Worm (Caenorhabditis elegans) whole organism, L4 larva: ENCODE measurements around the gene gro-1.

Experiments used
- ama-1 ChIP-seq: fragments of 150-350 bp; optimal IDR thresholded peaks from 2 replicates; lab custom pipeline; 2014; ENCODE audit warnings: inconsistent platforms, mixed read lengths
- egl-43 ChIP-seq: fragments of 200-800 bp; sonication (Bioruptor generic); IDR thresholded peaks from 2 replicates; pipeline ENCODE4 v1.3.6; 2022; ENCODE audit warnings: missing genetic modification reagents, missing genetic modification characterization, missing compliant biosample characterization
- lin-13 ChIP-seq: fragments of 150-350 bp; optimal IDR thresholded peaks from 2 replicates; lab custom pipeline; 2014; ENCODE audit warnings: missing biosample characterization, missing genetic modification reagents, missing genetic modification characterization
- nhr-11 ChIP-seq: fragments of 150-350 bp; optimal IDR thresholded peaks from 2 replicates; lab custom pipeline; 2014; ENCODE audit warnings: missing biosample characterization, missing genetic modification characterization
- snpc-4 ChIP-seq: fragments of 150-350 bp; optimal IDR thresholded peaks from 2 replicates; lab custom pipeline; 2014; ENCODE audit warnings: missing biosample characterization, missing genetic modification characterization

DNA sequence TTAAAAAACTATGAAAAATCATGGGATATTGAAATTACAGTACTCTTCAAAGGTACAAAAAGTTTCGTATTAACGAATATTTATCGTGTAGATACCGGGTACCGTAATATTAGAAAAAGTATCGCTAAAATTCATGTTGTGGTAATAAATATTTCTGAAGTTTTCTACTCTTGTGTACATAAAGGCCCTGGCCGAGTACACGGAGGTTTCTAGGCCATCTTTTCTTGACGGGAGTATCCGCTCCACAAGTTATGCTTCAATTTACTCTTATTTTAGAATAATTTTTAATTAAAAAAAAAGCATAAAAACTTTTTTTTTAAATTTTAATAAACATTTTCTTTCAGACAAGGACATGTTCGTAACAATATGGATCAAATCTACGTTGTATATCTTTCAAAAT lies 31.8 kb upstream of the gro-1 start:
- TF ChIP-seq lin-13 (GFP tag; lab: Kevin White, UChicago), result no peak
- no peak for TF ChIP-seq snpc-4
- no peak for TF ChIP-seq ama-1 (lab: Kevin White, UChicago)
- no peak for TF ChIP-seq egl-43 (GFP tag; lab: Robert Waterston, UW)
- no peak for TF ChIP-seq nhr-11
